Fruit fly (Drosophila melanogaster) whole organism, embryonic: Measurements from ENCODE around the gene Eo.

Experiments
- Asciz ChIP-seq: fragments of 200-800 bp; sonication (Bioruptor generic); optimal IDR thresholded peaks from 2 replicates; lab custom pipeline; 2017; ENCODE audit warnings: missing biosample characterization, mild to moderate bottlenecking, missing genetic modification characterization, missing genetic modification reagents
- Bteb2 ChIP-seq: fragments of 200-800 bp; sonication (Bioruptor generic); optimal IDR thresholded peaks from 2 replicates; lab custom pipeline; 2016; ENCODE audit warnings: missing biosample characterization, missing genetic modification characterization
- CG11093 ChIP-seq: fragments of 200-800 bp; sonication (Bioruptor generic); IDR thresholded peaks from 3 replicates; pipeline ENCODE4 v1.3.6; 2022; ENCODE audit warnings: missing biosample characterization, missing genetic modification characterization
- CG11247 ChIP-seq: fragments of 200-800 bp; sonication (Bioruptor generic); IDR thresholded peaks from 2 replicates; pipeline ENCODE4 v1.3.6; 2022; ENCODE audit warnings: missing biosample characterization, missing genetic modification characterization
- CG12104 ChIP-seq: fragments of 200-800 bp; sonication (Bioruptor generic); optimal IDR thresholded peaks from 3 replicates; lab custom pipeline; 2016; ENCODE audit warnings: missing biosample characterization, missing genetic modification characterization
- CG13296 ChIP-seq: fragments of 200-800 bp; sonication (Bioruptor generic); optimal IDR thresholded peaks from 3 replicates; lab custom pipeline; 2018; ENCODE audit warnings: missing biosample characterization, mild to moderate bottlenecking, missing genetic modification characterization
- CG1832 ChIP-seq: fragments of 200-800 bp; sonication (Bioruptor generic); optimal IDR thresholded peaks from 2 replicates; lab custom pipeline; 2017; ENCODE audit warnings: missing biosample characterization, mild to moderate bottlenecking, missing genetic modification characterization, inconsistent platforms
- CG31388 ChIP-seq: fragments of 200-800 bp; sonication (Bioruptor generic); optimal IDR thresholded peaks from 2 replicates; lab custom pipeline; 2016; ENCODE audit warnings: missing biosample characterization, missing genetic modification characterization
- CG3163 ChIP-seq: fragments of 200-800 bp; sonication (Bioruptor generic); optimal IDR thresholded peaks from 3 replicates; lab custom pipeline; 2016; ENCODE audit warnings: missing biosample characterization, missing genetic modification characterization
- CG34376 ChIP-seq: fragments of 200-800 bp; sonication (Bioruptor generic); optimal IDR thresholded peaks from 2 replicates; lab custom pipeline; 2018; ENCODE audit warnings: missing biosample characterization, mild to moderate bottlenecking, missing genetic modification characterization
- CG3838 ChIP-seq: fragments of 200-800 bp; sonication (Bioruptor generic); optimal IDR thresholded peaks from 3 replicates; lab custom pipeline; 2016; ENCODE audit warnings: missing biosample characterization, missing genetic modification characterization
- CG4282 ChIP-seq: fragments of 200-800 bp; sonication (Bioruptor generic); optimal IDR thresholded peaks from 2 replicates; lab custom pipeline; 2016; ENCODE audit warnings: missing biosample characterization, missing genetic modification characterization
- CG7271 ChIP-seq: fragments of 200-800 bp; sonication (Bioruptor generic); optimal IDR thresholded peaks from 2 replicates; lab custom pipeline; 2018; ENCODE audit warnings: missing biosample characterization, mild to moderate bottlenecking, missing genetic modification characterization, moderate library complexity
- CG7839 ChIP-seq: fragments of 200-800 bp; sonication (Bioruptor generic); optimal IDR thresholded peaks from 3 replicates; lab custom pipeline; 2018; ENCODE audit warnings: missing biosample characterization, mild to moderate bottlenecking, missing genetic modification characterization, moderate library complexity
- CG9609 ChIP-seq: fragments of 200-800 bp; sonication (Bioruptor generic); optimal IDR thresholded peaks from 3 replicates; lab custom pipeline; 2016; ENCODE audit warnings: missing biosample characterization, missing genetic modification characterization
- Chrac-16 ChIP-seq: fragments of 200-800 bp; sonication (Bioruptor generic); optimal IDR thresholded peaks from 3 replicates; lab custom pipeline; 2016; ENCODE audit warnings: missing biosample characterization, missing genetic modification characterization
- Dbx ChIP-seq: fragments of 200-800 bp; sonication (Bioruptor generic); IDR thresholded peaks from 3 replicates; pipeline ENCODE4 v1.3.6; 2022; ENCODE audit warnings: missing biosample characterization, missing genetic modification characterization
- Drgx ChIP-seq: fragments of 200-800 bp; sonication (Bioruptor generic); IDR thresholded peaks from 2 replicates; pipeline ENCODE4 v1.3.6; 2022; ENCODE audit warnings: missing biosample characterization, missing genetic modification characterization
- ERR ChIP-seq: fragments of 200-800 bp; sonication (Bioruptor generic); optimal IDR thresholded peaks from 2 replicates; lab custom pipeline; 2016; ENCODE audit warnings: missing biosample characterization, missing genetic modification characterization
- Fer2 ChIP-seq: fragments of 200-800 bp; sonication (Bioruptor generic); optimal IDR thresholded peaks from 2 replicates; lab custom pipeline; 2018; ENCODE audit warnings: missing biosample characterization, mild to moderate bottlenecking, missing genetic modification characterization, moderate library complexity
- MESR4 ChIP-seq: fragments of 200-800 bp; sonication (Bioruptor generic); optimal IDR thresholded peaks from 2 replicates; lab custom pipeline; 2018; ENCODE audit warnings: missing biosample characterization, mild to moderate bottlenecking, missing genetic modification characterization, moderate library complexity
- Max ChIP-seq: fragments of 200-800 bp; sonication (Bioruptor generic); optimal IDR thresholded peaks from 2 replicates; lab custom pipeline; 2016; ENCODE audit warnings: missing biosample characterization, mild to moderate bottlenecking, missing genetic modification characterization
- Meics ChIP-seq: fragments of 200-800 bp; sonication (Bioruptor generic); optimal IDR thresholded peaks from 2 replicates; lab custom pipeline; 2017; ENCODE audit warnings: missing biosample characterization, mild to moderate bottlenecking, missing genetic modification characterization
- NfI ChIP-seq: fragments of 200-800 bp; sonication (Bioruptor generic); optimal IDR thresholded peaks from 3 replicates; lab custom pipeline; 2018; ENCODE audit warnings: missing biosample characterization, mild to moderate bottlenecking, missing genetic modification characterization, moderate library complexity
- PHDP ChIP-seq: fragments of 200-800 bp; sonication (Bioruptor generic); optimal IDR thresholded peaks from 3 replicates; lab custom pipeline; 2018; ENCODE audit warnings: missing biosample characterization, mild to moderate bottlenecking, missing genetic modification characterization, moderate library complexity
- Side ChIP-seq: fragments of 200-800 bp; sonication (Bioruptor generic); optimal IDR thresholded peaks from 2 replicates; lab custom pipeline; 2016; ENCODE audit warnings: missing biosample characterization, missing genetic modification characterization
- Sox100B ChIP-seq: fragments of 200-800 bp; sonication (Bioruptor generic); optimal IDR thresholded peaks from 3 replicates; lab custom pipeline; 2018; ENCODE audit warnings: missing biosample characterization, mild to moderate bottlenecking, missing genetic modification characterization
- Taf1 ChIP-seq: fragments of 200-800 bp; sonication (Bioruptor generic); IDR thresholded peaks from 2 replicates; pipeline ENCODE4 v1.3.6; 2022; ENCODE audit warnings: missing biosample characterization, missing genetic modification characterization
- ac ChIP-seq: fragments of 200-800 bp; sonication (Bioruptor generic); optimal IDR thresholded peaks from 3 replicates; lab custom pipeline; 2017; ENCODE audit warnings: missing biosample characterization, mild to moderate bottlenecking, missing genetic modification characterization
- bcd ChIP-seq: fragments of 200-800 bp; sonication (Bioruptor generic); optimal IDR thresholded peaks from 2 replicates; lab custom pipeline; 2017; ENCODE audit warnings: missing biosample characterization, mild to moderate bottlenecking, missing genetic modification characterization
- br ChIP-seq: fragments of >200 bp; optimal IDR thresholded peaks from 2 replicates; lab custom pipeline; 2017
- chif ChIP-seq, 2 experiments: fragments of 200-800 bp; sonication (Bioruptor generic); optimal IDR thresholded peaks; 3 replicates each; lab custom pipeline; 2016; ENCODE audit warnings: missing biosample characterization in 2 of 2, missing genetic modification characterization in 2 of 2
- chinmo ChIP-seq: fragments of 200-800 bp; sonication (Bioruptor generic); IDR thresholded peaks from 4 replicates; pipeline ENCODE4 v1.3.6; 2022; ENCODE audit warnings: missing biosample characterization, missing genetic modification characterization; ENCODE audit not compliant: partially characterized antibody
- cwo ChIP-seq: fragments of 200-800 bp; sonication (Bioruptor generic); optimal IDR thresholded peaks from 3 replicates; lab custom pipeline; 2017; ENCODE audit warnings: missing biosample characterization, missing genetic modification characterization, mild to moderate bottlenecking, moderate library complexity, missing genetic modification reagents
- danr ChIP-seq: fragments of 200-800 bp; sonication (Bioruptor generic); IDR thresholded peaks from 2 replicates; pipeline ENCODE4 v1.3.6; 2022; ENCODE audit warnings: missing biosample characterization, missing genetic modification characterization
- dimm ChIP-seq: fragments of 200-800 bp; sonication (Bioruptor generic); IDR thresholded peaks from 2 replicates; pipeline ENCODE4 v1.3.6; 2022; ENCODE audit warnings: missing biosample characterization, missing genetic modification characterization
- dysf ChIP-seq: fragments of 200-800 bp; sonication (Bioruptor generic); IDR thresholded peaks from 3 replicates; pipeline ENCODE4 v1.3.6; 2022; ENCODE audit warnings: missing biosample characterization, missing genetic modification characterization
- gsb-n ChIP-seq: fragments of 200-800 bp; sonication (Bioruptor generic); optimal IDR thresholded peaks from 3 replicates; lab custom pipeline; 2018; ENCODE audit warnings: missing biosample characterization, mild to moderate bottlenecking, missing genetic modification characterization
- kni ChIP-seq: fragments of 200-800 bp; sonication (Bioruptor generic); optimal IDR thresholded peaks from 3 replicates; lab custom pipeline; 2017; ENCODE audit warnings: mild to moderate bottlenecking, missing biosample characterization, missing genetic modification reagents, missing genetic modification characterization
- mirr ChIP-seq: fragments of 200-800 bp; sonication (Bioruptor generic); optimal IDR thresholded peaks from 3 replicates; lab custom pipeline; 2018; ENCODE audit warnings: missing biosample characterization, mild to moderate bottlenecking, missing genetic modification characterization
- nerfin-1 ChIP-seq: fragments of 200-800 bp; sonication (Bioruptor generic); optimal IDR thresholded peaks from 3 replicates; lab custom pipeline; 2019; ENCODE audit warnings: missing biosample characterization, mild to moderate bottlenecking, missing genetic modification characterization, moderate library complexity
- peb ChIP-seq: fragments of 200-800 bp; sonication (Bioruptor generic); IDR thresholded peaks from 2 replicates; pipeline ENCODE4 v1.3.6; 2022; ENCODE audit warnings: missing biosample characterization, missing genetic modification characterization
- phol ChIP-seq: fragments of 200-800 bp; sonication (Bioruptor generic); optimal IDR thresholded peaks from 3 replicates; lab custom pipeline; 2018; ENCODE audit warnings: missing biosample characterization, mild to moderate bottlenecking, missing genetic modification characterization, moderate library complexity
- ro ChIP-seq: fragments of 200-800 bp; sonication (Bioruptor generic); IDR thresholded peaks from 2 replicates; pipeline ENCODE4 v1.3.6; 2022; ENCODE audit warnings: missing biosample characterization, missing genetic modification characterization
- slou ChIP-seq: fragments of 200-800 bp; sonication (Bioruptor generic); optimal IDR thresholded peaks from 3 replicates; lab custom pipeline; 2016; ENCODE audit warnings: missing biosample characterization, missing genetic modification characterization
- so ChIP-seq: fragments of 200-800 bp; sonication (Bioruptor generic); IDR thresholded peaks from 3 replicates; pipeline ENCODE4 v1.3.6; 2022; ENCODE audit warnings: missing biosample characterization, missing genetic modification characterization
- sob ChIP-seq: fragments of 200-800 bp; sonication (Bioruptor generic); IDR thresholded peaks from 2 replicates; pipeline ENCODE4 v1.3.6; 2022; ENCODE audit warnings: missing biosample characterization, missing genetic modification characterization
- stwl ChIP-seq: fragments of 200-800 bp; sonication (Bioruptor generic); optimal IDR thresholded peaks from 3 replicates; lab custom pipeline; 2018; ENCODE audit warnings: missing biosample characterization, mild to moderate bottlenecking, missing genetic modification characterization, moderate library complexity
- tap ChIP-seq: fragments of 200-800 bp; optimal IDR thresholded peaks from 3 replicates; lab custom pipeline; 2019; ENCODE audit warnings: missing biosample characterization, mild to moderate bottlenecking, missing genetic modification characterization, moderate library complexity
- tgo ChIP-seq: fragments of 200-800 bp; sonication (Bioruptor generic); IDR thresholded peaks from 3 replicates; pipeline ENCODE4 v1.3.6; 2022; ENCODE audit warnings: missing biosample characterization, missing genetic modification characterization
- tna ChIP-seq: fragments of 200-800 bp; sonication (Bioruptor generic); IDR thresholded peaks from 2 replicates; pipeline ENCODE4 v1.3.6; 2022; ENCODE audit warnings: missing biosample characterization, missing genetic modification characterization; ENCODE audit not compliant: partially characterized antibody
- wek ChIP-seq: fragments of 200-800 bp; sonication (Bioruptor generic); optimal IDR thresholded peaks from 3 replicates; lab custom pipeline; 2018; ENCODE audit warnings: missing biosample characterization, mild to moderate bottlenecking, missing genetic modification characterization, moderate library complexity

Gene Eo

dm6 chrX:14918750-14919247 lies at the start of gene Eo (continued):
- no peak for TF ChIP-seq MESR4 (GFP tag; lab: Kevin White, UChicago)
- no peak for TF ChIP-seq Taf1
- peak; percentile 21 for TF ChIP-seq stwl (tag; lab: Kevin White, UChicago)
- TF ChIP-seq ac = no peak
- no peak for TF ChIP-seq dimm (GFP tag; lab: Robert Waterston, UW)
- TF ChIP-seq bcd (GFP tag; lab: Kevin White, UChicago) = no peak
- TF ChIP-seq dysf (GFP tag; lab: Robert Waterston, UW) = no peak
- TF ChIP-seq br = no peak
- TF ChIP-seq Dbx (GFP tag; lab: Robert Waterston, UW) = no peak
- no peak for TF ChIP-seq CG12104 (GFP tag; lab: Kevin White, UChicago)
- TF ChIP-seq slou (GFP tag; lab: Kevin White, UChicago) = no peak
- no peak for TF ChIP-seq Drgx
- TF ChIP-seq CG11247 (GFP tag; lab: Robert Waterston, UW) = no peak
- no peak for TF ChIP-seq Fer2 (tag; lab: Kevin White, UChicago)
- no peak for TF ChIP-seq peb (GFP tag; lab: Robert Waterston, UW)
- TF ChIP-seq kni (GFP tag; lab: Kevin White, UChicago) = peak; percentile 2
- TF ChIP-seq nerfin-1 = no peak
- no peak for TF ChIP-seq CG4282
- TF ChIP-seq NfI (GFP tag; lab: Kevin White, UChicago) = no peak
- peak; percentile 26 for TF ChIP-seq PHDP
- no peak for TF ChIP-seq chif (GFP tag; optimal IDR thresholded peaks at IDR 0.05; lab: Kevin White, UChicago)
- no peak for TF ChIP-seq Chrac-16
- TF ChIP-seq phol (tag; lab: Kevin White, UChicago) = peak; percentile 1
- TF ChIP-seq tap (tag; lab: Kevin White, UChicago) = no peak
- TF ChIP-seq CG7839 = no peak
- TF ChIP-seq CG31388 (GFP tag; lab: Kevin White, UChicago) = no peak
- TF ChIP-seq CG1832 (GFP tag; lab: Kevin White, UChicago) = no peak
- peak; percentile 70 for TF ChIP-seq CG34376 (GFP tag; lab: Kevin White, UChicago)
- peak; percentile 8 for TF ChIP-seq Meics (GFP tag; lab: Kevin White, UChicago)
- TF ChIP-seq wek (GFP tag; lab: Kevin White, UChicago) = no peak
- no peak for TF ChIP-seq gsb-n (tag; lab: Kevin White, UChicago)
- no peak for TF ChIP-seq CG3163 (GFP tag; lab: Kevin White, UChicago)
- no peak for TF ChIP-seq CG3838
- TF ChIP-seq ro = no peak
- TF ChIP-seq mirr = peak; percentile 66
- TF ChIP-seq chinmo = 0 out of 4 replicates have a peak, but pooled peaks have one; percentile 11
- no peak for TF ChIP-seq tna (GFP tag; lab: Robert Waterston, UW)
- TF ChIP-seq CG13296 = peak; percentile 12
- no peak for TF ChIP-seq CG9609 (GFP tag; lab: Kevin White, UChicago)
- no peak for TF ChIP-seq danr (GFP tag; lab: Robert Waterston, UW)
- no peak for TF ChIP-seq CG7271 (tag; lab: Kevin White, UChicago)
- TF ChIP-seq ERR (GFP tag; lab: Kevin White, UChicago) = no peak
- no peak for TF ChIP-seq so
- TF ChIP-seq Max (GFP tag; lab: Kevin White, UChicago) = no peak
- no peak for TF ChIP-seq cwo (GFP tag; lab: Kevin White, UChicago)
- peak; percentile 30 for TF ChIP-seq Sox100B (GFP tag; lab: Kevin White, UChicago)
- no peak for TF ChIP-seq tgo (GFP tag; lab: Robert Waterston, UW)
- TF ChIP-seq sob = no peak
- no peak for TF ChIP-seq Asciz
- TF ChIP-seq Bteb2 (GFP tag; lab: Kevin White, UChicago) = no peak
- TF ChIP-seq Side = no peak
- TF ChIP-seq CG11093 (GFP tag; lab: Robert Waterston, UW) = no peak
